Fruit fly (Drosophila melanogaster) Kc167 (cell line): ENCODE results near the gene CG34238.

Experiments used
- Myc ChIP-seq: fragments of >200 bp; optimal IDR thresholded peaks from 2 replicates; lab custom pipeline; 2017; ENCODE audit warnings: missing external identifiers
- Sin3A ChIP-seq: fragments of >200 bp; optimal IDR thresholded peaks from 2 replicates; lab custom pipeline; 2018; ENCODE audit warnings: missing external identifiers
- h ChIP-seq: fragments of >200 bp; optimal IDR thresholded peaks from 3 replicates; lab custom pipeline; 2018; ENCODE audit warnings: missing external identifiers
- insv ChIP-seq: fragments of >200 bp; optimal IDR thresholded peaks from 3 replicates; lab custom pipeline; 2018; ENCODE audit warnings: missing external identifiers
- psq ChIP-seq: fragments of >200 bp; optimal IDR thresholded peaks from 2 replicates; lab custom pipeline; 2017; ENCODE audit warnings: missing external identifiers
- ttk ChIP-seq: sonication (Bioruptor generic); optimal IDR thresholded peaks from 2 replicates; lab custom pipeline; 2017; ENCODE audit warnings: missing external identifiers

CG34238 gene

DNA sequence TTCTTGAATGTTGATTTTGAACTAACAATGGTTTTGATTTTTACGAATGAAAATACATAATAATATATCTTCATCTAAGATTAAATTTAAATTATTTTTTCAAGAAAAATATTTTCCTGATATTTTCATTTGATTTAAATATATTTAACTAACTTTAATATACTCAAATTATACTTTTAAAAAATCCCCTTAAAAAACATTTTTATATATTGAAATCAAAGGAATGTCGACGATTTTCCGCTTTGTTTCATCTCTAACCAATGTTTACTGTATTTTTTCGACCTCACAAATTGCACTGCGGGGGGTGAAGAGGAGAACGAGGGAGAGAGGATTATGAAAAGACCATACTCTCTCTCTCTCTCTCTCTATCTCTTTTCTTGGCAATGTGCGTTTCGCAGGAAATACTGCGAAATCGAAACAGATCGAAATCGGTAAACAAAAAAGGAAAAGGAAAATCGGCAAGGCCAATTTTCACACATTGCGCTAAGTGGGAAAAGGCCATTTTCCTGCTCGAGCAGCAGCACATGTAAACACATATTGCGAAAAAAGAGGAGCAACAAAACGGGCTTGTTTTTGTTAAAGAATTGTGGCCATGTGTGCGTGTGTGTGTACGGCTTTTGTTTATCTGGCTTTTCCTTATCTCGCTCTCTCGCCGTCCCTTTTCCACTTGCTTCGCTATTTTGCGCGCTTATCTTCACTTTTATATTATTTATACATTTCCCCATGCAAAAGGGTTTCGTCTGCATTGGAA, 33.9 kb downstream of the CG34238 start:
- TF ChIP-seq Sin3A (lab: Kevin White, UChicago) (no peak), insv (no peak), h (lab: Kevin White, UChicago) (no peak)

DNA sequence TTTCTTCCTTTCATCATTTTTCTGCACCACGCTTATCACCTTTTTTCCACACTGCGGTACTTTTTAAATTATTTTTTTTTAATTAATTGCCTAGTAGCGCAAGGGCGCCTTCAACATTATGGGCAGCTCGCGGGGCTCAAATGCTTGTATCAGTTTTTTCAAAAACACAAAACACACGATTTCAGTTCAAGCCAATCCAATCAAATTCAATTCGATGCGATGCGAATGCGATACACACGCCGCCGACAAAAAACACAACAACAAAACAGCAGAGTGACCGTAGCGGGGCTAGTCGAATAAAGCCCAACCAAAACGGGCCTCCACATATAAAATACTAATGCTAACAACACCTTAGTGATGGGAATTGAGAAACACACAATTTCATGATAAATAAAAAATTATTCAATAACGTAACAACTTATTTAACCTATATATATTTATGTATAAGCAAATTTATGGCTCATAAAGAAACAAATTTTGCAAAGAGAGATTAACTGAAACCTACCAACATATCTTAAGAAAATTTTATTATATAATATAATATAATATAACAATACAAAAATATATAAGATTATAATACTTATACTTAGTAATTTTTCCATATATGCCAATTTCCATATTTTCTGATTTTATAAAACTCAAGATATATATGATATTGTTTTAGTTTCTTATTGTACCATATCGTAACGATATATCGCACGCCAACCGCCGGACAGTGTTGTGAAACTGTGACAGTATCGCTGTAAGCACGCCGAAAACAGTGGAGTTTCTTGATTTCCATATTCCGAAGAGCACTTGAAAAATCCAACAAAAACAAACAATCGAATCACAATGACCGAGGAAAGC, 34.7 kb downstream of the CG34238 start, which contains the start of the genes CG32066 and CG8003:
Gene CG32066, minus strand, starts transcription at position 270 of the 846 bp plus-strand sequence.
Gene CG8003, plus strand, starts transcription at position 732 of the 846 bp plus-strand sequence.
- TF ChIP-seq h (lab: Kevin White, UChicago) = no peak
- no peak for TF ChIP-seq psq

DNA sequence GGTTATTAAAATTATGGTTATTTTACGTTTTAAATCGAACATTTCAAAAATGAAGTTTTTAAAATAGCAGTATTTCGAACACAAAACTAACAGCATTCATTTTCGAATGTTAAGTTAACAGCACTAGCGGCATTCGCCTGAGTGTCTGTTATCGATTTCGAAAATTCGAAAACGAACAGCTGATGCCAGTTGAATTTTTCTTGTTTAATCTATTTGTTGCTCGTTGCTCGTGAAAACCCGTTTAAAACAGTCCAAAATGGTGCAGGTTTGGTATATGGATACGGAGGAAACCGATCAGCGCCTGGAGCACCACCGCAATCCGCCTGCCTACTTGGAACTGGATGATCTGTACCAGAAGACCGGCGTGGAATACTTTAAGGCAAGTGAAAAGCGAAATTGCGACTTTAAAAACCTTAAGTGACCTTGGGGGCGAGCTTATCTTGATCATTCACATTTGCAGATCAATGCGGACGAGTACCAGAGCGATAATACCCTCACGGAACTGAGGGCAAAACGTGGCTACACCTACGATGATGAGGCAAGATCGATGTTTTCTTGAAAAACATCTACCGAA, 37.0 kb downstream of the CG34238 start, which contains the start of gene Adi1:
Gene Adi1, plus strand, starts transcription at position 187 of the 574 bp plus-strand sequence.
- no peak for TF ChIP-seq ttk (lab: Kevin White, UChicago)
- TF ChIP-seq psq = no peak
- TF ChIP-seq h (lab: Kevin White, UChicago) = no peak
- TF ChIP-seq Sin3A (lab: Kevin White, UChicago) = no peak
- TF ChIP-seq insv = no peak
- no peak for TF ChIP-seq Myc (lab: Kevin White, UChicago)

DNA sequence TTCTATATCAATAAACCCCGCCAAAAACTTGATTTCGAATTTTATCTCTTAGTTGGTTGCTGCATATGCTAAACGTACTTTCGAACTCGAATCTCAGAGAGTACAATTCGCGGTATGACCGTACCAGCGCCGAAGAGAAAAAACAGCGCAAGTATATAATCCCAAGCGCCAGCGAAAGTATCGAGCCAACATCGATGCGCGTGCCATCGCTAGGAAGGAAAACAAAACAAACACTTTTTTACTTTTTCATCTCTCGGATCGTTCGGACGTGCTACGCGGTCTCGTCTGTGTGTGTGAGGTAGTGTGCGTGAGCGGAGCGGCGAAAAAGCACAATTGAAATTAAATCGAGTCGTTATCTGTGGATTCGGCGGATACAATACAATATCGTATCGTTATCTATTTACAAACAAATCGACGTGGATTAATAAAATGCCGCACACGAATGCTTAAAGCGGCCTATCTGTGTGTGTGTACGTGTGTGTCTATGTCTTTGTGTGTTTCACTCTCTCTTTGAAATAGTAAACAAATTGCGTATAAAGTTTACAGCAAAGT, 38.3 kb downstream of the CG34238 start, which contains the start of gene simj:
Gene simj, plus strand, starts transcription at position 229 of the 552 bp plus-strand sequence.
- no peak for TF ChIP-seq ttk (lab: Kevin White, UChicago)
- TF ChIP-seq h (lab: Kevin White, UChicago) = no peak
- no peak for TF ChIP-seq insv
- no peak for TF ChIP-seq Myc (lab: Kevin White, UChicago)
- no peak for TF ChIP-seq Sin3A (lab: Kevin White, UChicago)
- no peak for TF ChIP-seq psq

DNA sequence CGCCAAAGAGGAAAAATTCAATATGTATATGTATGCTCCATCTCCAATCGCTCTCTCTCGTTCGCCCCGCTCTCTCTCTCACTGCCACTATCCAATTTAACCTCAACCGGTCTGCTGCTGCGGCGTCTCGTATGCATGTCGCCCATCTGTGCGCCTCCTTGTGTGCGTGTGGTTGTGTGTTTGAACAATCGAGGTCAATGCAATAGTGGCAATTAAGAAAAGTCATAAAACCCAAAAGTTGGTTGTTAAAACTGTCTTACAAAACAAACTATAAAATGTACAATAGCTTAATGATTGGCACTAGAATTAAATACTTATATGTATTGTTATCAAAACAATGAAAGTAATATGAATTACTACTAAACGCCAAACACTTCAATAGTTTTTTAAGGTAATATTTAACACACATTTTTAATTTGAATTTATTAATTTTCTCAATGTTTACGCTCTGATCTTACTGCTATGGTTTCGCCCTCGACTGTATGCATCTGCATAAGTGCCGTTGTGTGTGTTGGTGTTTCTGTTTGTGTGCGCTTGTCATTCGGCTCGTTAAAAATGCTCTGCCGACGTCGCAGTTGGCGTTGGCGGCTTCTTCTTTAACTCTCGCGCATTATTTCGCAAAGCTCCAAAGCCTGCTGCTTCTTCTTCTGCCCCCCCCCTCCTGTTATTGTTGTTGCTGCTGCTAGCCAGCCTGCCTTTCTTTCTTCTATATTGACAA, 39.3 kb downstream of the CG34238 start:
- TF ChIP-seq Myc (lab: Kevin White, UChicago) = no peak
- no peak for TF ChIP-seq psq
- no peak for TF ChIP-seq ttk (lab: Kevin White, UChicago)
- no peak for TF ChIP-seq h (lab: Kevin White, UChicago)
- TF ChIP-seq insv = no peak
- TF ChIP-seq Sin3A (lab: Kevin White, UChicago) = no peak

DNA sequence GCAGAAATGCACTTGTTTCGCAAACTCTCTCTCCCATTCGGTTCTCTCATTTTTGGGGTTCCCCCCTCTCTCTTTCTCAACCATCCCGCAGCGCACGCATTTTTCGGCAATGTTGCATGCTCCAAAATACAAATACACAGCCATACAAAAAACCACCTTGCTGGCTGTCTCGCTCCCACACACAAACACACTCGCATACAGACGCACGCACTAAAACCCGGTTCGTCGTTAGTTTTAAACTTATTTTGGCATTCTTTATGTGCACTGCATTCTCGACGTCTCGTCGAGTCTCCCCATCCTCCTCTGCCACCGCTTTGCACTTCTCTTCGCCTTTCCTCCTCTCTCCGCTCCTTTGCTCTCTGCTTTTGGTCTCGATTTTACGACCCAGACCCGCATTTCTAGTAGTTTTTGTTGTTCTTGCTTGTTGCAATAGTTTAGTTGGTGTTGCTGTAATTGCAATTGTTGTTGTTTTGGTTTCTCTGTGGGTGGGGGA, 40.3 kb downstream of the CG34238 start:
- TF ChIP-seq Myc (lab: Kevin White, UChicago) (no peak), psq (no peak), insv (no peak), ttk (lab: Kevin White, UChicago) (no peak), Sin3A (lab: Kevin White, UChicago) (no peak), h (lab: Kevin White, UChicago) (no peak)

DNA sequence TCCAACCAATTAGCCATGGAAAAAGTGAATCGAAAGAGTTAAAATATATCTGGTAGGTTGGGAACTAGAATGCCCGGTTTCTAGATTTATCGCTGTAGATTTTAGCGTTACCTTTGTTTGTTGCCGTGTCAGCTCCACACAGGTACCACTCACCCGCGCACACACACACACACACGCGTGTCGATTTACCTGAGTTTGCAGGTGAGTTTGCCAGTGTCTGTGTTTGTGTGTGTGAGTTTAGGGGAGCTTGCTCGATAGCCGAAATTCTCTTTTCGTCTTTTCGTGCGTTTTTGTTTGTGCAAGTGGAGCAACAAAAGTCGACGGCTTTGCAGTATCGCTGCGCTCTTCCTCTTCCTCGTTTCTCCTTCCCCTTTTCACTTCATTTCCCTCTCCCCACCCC, 41.0 kb downstream of the CG34238 start:
- no peak for TF ChIP-seq insv
- no peak for TF ChIP-seq Myc (lab: Kevin White, UChicago)
- TF ChIP-seq h (lab: Kevin White, UChicago) = no peak
- TF ChIP-seq psq = no peak
- TF ChIP-seq Sin3A (lab: Kevin White, UChicago) = no peak
- no peak for TF ChIP-seq ttk (lab: Kevin White, UChicago)

DNA sequence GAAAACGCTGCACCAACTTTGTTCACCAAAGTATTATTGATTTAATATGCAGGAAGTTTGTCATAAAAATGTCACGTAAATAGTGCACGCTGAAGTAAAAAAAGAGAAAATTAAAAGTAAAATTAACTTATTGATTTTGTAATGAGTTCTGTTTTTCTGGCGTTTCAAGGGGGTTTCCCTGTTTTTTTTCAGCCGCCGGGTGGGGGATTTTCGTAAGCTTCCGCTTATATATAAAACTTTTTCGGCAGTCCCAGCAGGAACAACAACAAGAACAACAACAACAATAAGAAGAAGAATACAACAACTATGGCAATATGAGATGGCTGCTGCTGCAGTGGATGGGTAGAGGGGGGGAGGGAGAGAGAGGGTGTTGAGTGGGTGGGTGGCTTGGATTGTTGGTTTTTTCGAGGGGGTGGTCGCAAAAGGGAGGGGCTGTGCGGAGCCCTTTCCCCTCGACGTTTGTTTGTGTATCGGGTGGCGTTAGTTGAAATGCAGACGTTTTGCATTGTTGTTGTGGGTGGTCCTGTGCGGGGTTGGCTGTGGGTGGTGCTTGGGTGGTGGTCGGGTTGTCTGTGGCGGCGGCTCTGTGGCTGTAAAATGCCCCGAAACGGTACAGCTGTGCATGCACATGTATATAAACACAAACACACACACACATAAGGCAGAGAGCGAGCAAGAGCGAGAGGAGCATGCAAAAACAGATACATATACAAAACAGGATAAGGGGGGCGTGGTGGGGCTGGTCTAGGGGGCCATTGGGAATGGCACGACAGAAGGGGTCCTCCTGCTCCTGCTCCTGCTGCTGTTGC, 43.5 kb downstream of the CG34238 start:
- TF ChIP-seq ttk (lab: Kevin White, UChicago) = no peak
- TF ChIP-seq insv = no peak
- TF ChIP-seq psq = no peak
- no peak for TF ChIP-seq Myc (lab: Kevin White, UChicago)
- TF ChIP-seq Sin3A (lab: Kevin White, UChicago) = no peak
- TF ChIP-seq h (lab: Kevin White, UChicago) = no peak

DNA sequence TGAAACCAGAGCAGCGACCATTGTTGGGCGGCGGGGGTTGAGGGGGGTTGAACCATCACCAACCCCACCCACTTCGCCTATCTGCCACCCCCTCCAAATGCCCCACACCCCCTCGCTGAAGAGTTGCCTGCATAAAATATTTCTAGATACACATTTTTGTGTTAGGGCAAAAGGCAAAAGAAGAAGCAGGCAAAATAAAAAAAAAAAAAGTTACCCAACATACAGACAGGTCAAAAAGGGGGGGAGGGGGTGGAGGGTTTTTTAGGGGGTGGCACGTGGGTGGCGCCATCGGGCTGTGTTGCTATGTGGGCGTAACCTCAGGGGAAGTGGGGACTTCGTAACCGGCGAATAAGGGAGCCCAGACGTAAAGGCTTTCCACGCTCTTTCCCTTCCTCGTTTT, 46.2 kb downstream of the CG34238 start:
- no peak for TF ChIP-seq psq
- TF ChIP-seq ttk (lab: Kevin White, UChicago) = no peak
- no peak for TF ChIP-seq Sin3A (lab: Kevin White, UChicago)
- TF ChIP-seq insv = no peak
- TF ChIP-seq Myc (lab: Kevin White, UChicago) = no peak
- no peak for TF ChIP-seq h (lab: Kevin White, UChicago)

DNA sequence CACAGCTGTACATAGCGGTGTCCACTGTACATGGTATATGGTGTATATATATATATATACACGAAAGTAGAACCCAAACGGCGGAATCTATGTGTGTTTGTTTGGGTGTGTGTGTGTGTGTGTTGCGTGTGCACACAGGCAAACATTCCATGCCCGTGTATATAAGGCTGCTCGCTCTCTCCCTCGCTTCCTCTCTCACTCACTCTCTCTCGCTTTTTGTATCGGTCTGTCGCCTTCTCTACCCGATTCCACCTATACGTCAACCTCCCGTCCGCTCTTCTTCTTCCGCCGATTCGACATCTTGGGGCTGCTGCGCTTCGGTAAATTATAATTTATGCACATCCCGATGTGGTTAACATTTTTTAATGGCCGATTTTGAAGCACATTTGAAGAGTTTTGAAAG, 47.8 kb downstream of the CG34238 start:
- no peak for TF ChIP-seq psq
- no peak for TF ChIP-seq h (lab: Kevin White, UChicago)
- no peak for TF ChIP-seq ttk (lab: Kevin White, UChicago)
- no peak for TF ChIP-seq Sin3A (lab: Kevin White, UChicago)
- TF ChIP-seq Myc (lab: Kevin White, UChicago) = no peak
- no peak for TF ChIP-seq insv
